Fruit fly (Drosophila melanogaster): ENCODE measurements around the gene Tmf.

Tmf gene

DNA sequence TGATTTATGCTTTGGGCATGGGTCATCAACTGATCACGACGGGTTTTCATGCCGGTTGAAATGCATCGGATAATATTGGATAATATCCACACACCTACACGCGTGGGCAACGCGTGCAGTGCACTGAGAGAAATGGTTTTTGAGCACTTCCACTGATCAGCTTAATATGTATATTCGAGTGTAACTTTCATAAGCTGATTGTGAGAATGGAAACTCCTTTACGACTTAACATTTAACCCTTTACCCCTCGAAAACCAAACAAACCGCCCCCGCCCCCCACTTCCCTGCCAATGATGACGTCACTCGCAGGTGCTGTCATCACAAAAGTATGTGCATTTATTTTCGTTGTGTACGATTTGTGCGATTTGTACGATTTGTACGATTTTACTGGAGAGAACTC lies 49.3 kb upstream of the Tmf start (continued):
- TF ChIP-seq CG17328 (GFP tag; IDR thresholded peaks at IDR 0.05): 0 out of 2 replicates have a peak, but pooled peaks have one; percentile 31
- TF ChIP-seq dysf (GFP tag; IDR thresholded peaks at IDR 0.05): 0 out of 3 replicates have a peak, but pooled peaks have one; percentile 18
- TF ChIP-seq pan (optimal IDR thresholded peaks at IDR 0.05): no peak
- no peak for TF ChIP-seq pan (GFP tag; optimal IDR thresholded peaks at IDR 0.05 in 1 of 2, IDR thresholded peaks at IDR 0.05 in 1 of 2)
- no peak for TF ChIP-seq kni (GFP tag; optimal IDR thresholded peaks at IDR 0.05)
- peak; percentile 43 for TF ChIP-seq CG17359 (tag; optimal IDR thresholded peaks at IDR 0.05)
- no peak for TF ChIP-seq ttk (GFP tag; IDR thresholded peaks at IDR 0.05)
- no peak for TF ChIP-seq D (optimal IDR thresholded peaks at IDR 0.05)
- peak; percentile 20 for TF ChIP-seq D (GFP tag; optimal IDR thresholded peaks at IDR 0.05)
- TF ChIP-seq CG5953 (GFP tag; IDR thresholded peaks at IDR 0.05): peak; percentile 42; the same call in 1 of the 2 replicates
- TF ChIP-seq CG18476 (GFP tag; optimal IDR thresholded peaks at IDR 0.05): no peak
- TF ChIP-seq CG13775 (GFP tag; optimal IDR thresholded peaks at IDR 0.05): no peak
- no peak for TF ChIP-seq CG2129 (GFP tag; IDR thresholded peaks at IDR 0.05; ENCODE audit: partially characterized antibody)
- TF ChIP-seq grn (GFP tag; optimal IDR thresholded peaks at IDR 0.05): no peak
- TF ChIP-seq ewg (GFP tag; optimal IDR thresholded peaks at IDR 0.05): peak; percentile 2
- TF ChIP-seq CG17186 (GFP tag; optimal IDR thresholded peaks at IDR 0.05): no peak
- no peak for TF ChIP-seq CG6813 (GFP tag; optimal IDR thresholded peaks at IDR 0.05)
- TF ChIP-seq ash1 (GFP tag; optimal IDR thresholded peaks at IDR 0.05): no peak
- no peak for TF ChIP-seq CG12155 (GFP tag; optimal IDR thresholded peaks at IDR 0.05)
- TF ChIP-seq ssp (GFP tag; IDR thresholded peaks at IDR 0.05): 0 out of 2 replicates have a peak, but pooled peaks have one; percentile 12
- TF ChIP-seq CG14710 (tag; optimal IDR thresholded peaks at IDR 0.05): no peak
- TF ChIP-seq ap (GFP tag; IDR thresholded peaks at IDR 0.05): 0 out of 2 replicates have a peak, but pooled peaks have one; percentile 17
- TF ChIP-seq CG8388 (GFP tag; optimal IDR thresholded peaks at IDR 0.05): peak; percentile 7
- TF ChIP-seq CG2678 (tag; optimal IDR thresholded peaks at IDR 0.05): peak; percentile 6
- TF ChIP-seq sima (GFP tag; optimal IDR thresholded peaks at IDR 0.05): no peak
- no peak for TF ChIP-seq zfh1 (GFP tag; IDR thresholded peaks at IDR 0.05)
- peak; percentile 64; the same call in 1 of the 3 replicates for TF ChIP-seq ci (GFP tag; IDR thresholded peaks at IDR 0.05)
- TF ChIP-seq sug (tag; optimal IDR thresholded peaks at IDR 0.05): no peak
- peak; percentile 31; the same call in 1 of the 2 replicates for TF ChIP-seq sisA (GFP tag; IDR thresholded peaks at IDR 0.05)
- TF ChIP-seq HLH3B (GFP tag; IDR thresholded peaks at IDR 0.05): 0 out of 2 replicates have a peak, but pooled peaks have one; percentile 19
- no peak for TF ChIP-seq CG3407 (GFP tag; optimal IDR thresholded peaks at IDR 0.05)
- no peak for TF ChIP-seq BtbVII (GFP tag; optimal IDR thresholded peaks at IDR 0.05)
- no peak for TF ChIP-seq CG11247 (GFP tag; IDR thresholded peaks at IDR 0.05)
- TF ChIP-seq Tbp (GFP tag; optimal IDR thresholded peaks at IDR 0.05): no peak
- TF ChIP-seq dmrt99B (tag; optimal IDR thresholded peaks at IDR 0.05): peak; percentile 49
- peak; percentile 42 for TF ChIP-seq Ssrp (tag; optimal IDR thresholded peaks at IDR 0.05)
- TF ChIP-seq Sox102F (GFP tag; optimal IDR thresholded peaks at IDR 0.05): peak; percentile 43
- TF ChIP-seq CG3838 (GFP tag; optimal IDR thresholded peaks at IDR 0.05): no peak
- peak; percentile 35; the same call in 1 of the 3 replicates for TF ChIP-seq row (GFP tag; IDR thresholded peaks at IDR 0.05)
- peak; percentile 27; the same call in 1 of the 2 replicates for TF ChIP-seq H2.0 (GFP tag; IDR thresholded peaks at IDR 0.05)
- 0 out of 2 replicates have a peak, but pooled peaks have one; percentile 21 for TF ChIP-seq Drgx (GFP tag; IDR thresholded peaks at IDR 0.05)

Data from whole organism, embryonic.